Worm (Caenorhabditis elegans): ENCODE data around the gene srj-53.
A peak's percentile ranks its signal among the peaks of the same experiment; 100 is the strongest.
"Not testable (repeated sequence)": the region's sequence is repeated elsewhere in the genome, so short reads cannot be mapped to it uniquely, and the experiment has no call there.

Gene srj-53

ce11 chrV:706449-706848, 11.9 kb upstream of the srj-53 start:
- TF ChIP-seq aptf-3 (GFP tag; IDR thresholded peaks at IDR 0.05) (0 out of 2 replicates have a peak, but pooled peaks have one; percentile 31), rpc-1 (tag; optimal IDR thresholded peaks at IDR 0.05) (peak; percentile 50), tbp1 (GFP tag; optimal IDR thresholded peaks at IDR 0.05) (peak; percentile 82), D2030.7 (GFP tag; IDR thresholded peaks at IDR 0.05) (peak; percentile 26; the same call in 1 of the 2 replicates), lin-26 (GFP tag; IDR thresholded peaks at IDR 0.05) (peak; percentile 87), ztf-25 (GFP tag; IDR thresholded peaks at IDR 0.05) (peak; percentile 67; the same call in 1 of the 2 replicates), B0261.1 (tag; optimal IDR thresholded peaks at IDR 0.05) (peak; percentile 54)
- TF ChIP-seq rpc-1 (optimal IDR thresholded peaks at IDR 0.05) = not testable (repeated sequence)

ce11 chrV:702260-702659, 7.7 kb upstream of the srj-53 start, which contains the start of gene srbc-37:
srbc-37 (plus strand) TSS chrV:702560.
- TF ChIP-seq xnd-1 (tag; optimal IDR thresholded peaks at IDR 0.05) (no peak), nhr-179 (tag; optimal IDR thresholded peaks at IDR 0.05) (no peak), ceh-40 (GFP tag; IDR thresholded peaks at IDR 0.05) (no peak), hlh-12 (tag; optimal IDR thresholded peaks at IDR 0.05) (no peak), Y53G8AR.9 (GFP tag; conservative IDR thresholded peaks at IDR 0.05) (no peak), sptf-2 (GFP tag; optimal IDR thresholded peaks at IDR 0.05) (no peak)

ce11 chrV:699489-700129, 5.1 kb upstream of the srj-53 start, which contains the start of the genes ugt-29 and srx-5:
ugt-29 (minus strand) TSS chrV:699589.
srx-5 (plus strand) TSS chrV:700079.
- TF ChIP-seq F49E8.2 (tag; optimal IDR thresholded peaks at IDR 0.05; ENCODE audit: insufficient read depth) (no peak), bed-2 (GFP tag; IDR thresholded peaks at IDR 0.05) (no peak), repo-1 (tag; optimal IDR thresholded peaks at IDR 0.05) (no peak), snpc-4 (GFP tag; optimal IDR thresholded peaks at IDR 0.05) (no peak), snpc-4 (tag; optimal IDR thresholded peaks at IDR 0.05) (no peak), Y95B8A.8 (GFP tag; IDR thresholded peaks at IDR 0.05) (no peak), him-1 (tag; optimal IDR thresholded peaks at IDR 0.05) (no peak), nhr-80 (tag; optimal IDR thresholded peaks at IDR 0.05) (peak; percentile 39), C17E4.6 (GFP tag; IDR thresholded peaks at IDR 0.05) (no peak)

DNA sequence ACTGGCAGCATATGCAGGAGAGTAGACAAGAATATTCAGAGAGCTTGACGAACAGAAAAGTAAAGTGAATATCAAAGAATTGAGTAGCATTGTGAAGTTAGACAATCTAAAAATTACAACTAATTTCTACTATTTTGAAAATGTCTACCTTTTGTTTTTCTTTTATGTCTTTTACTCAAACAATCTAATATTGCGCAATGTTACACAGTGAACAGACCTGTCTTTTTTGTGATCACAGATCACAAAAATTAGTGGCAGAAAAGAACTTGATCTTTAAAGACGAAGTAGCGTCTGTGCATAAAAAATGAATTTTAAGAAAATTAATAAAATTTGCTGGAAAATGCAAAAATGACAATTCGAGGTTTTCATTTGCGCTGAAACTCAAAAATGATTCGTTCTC, 4.5 kb upstream of the srj-53 start:
- TF ChIP-seq dpff-1 (tag; optimal IDR thresholded peaks at IDR 0.05) (no peak), let-607 (tag; optimal IDR thresholded peaks at IDR 0.05) (no peak), ceh-100 (GFP tag; IDR thresholded peaks at IDR 0.05) (no peak), attf-3 (GFP tag; conservative IDR thresholded peaks at IDR 0.05) (no peak)

DNA sequence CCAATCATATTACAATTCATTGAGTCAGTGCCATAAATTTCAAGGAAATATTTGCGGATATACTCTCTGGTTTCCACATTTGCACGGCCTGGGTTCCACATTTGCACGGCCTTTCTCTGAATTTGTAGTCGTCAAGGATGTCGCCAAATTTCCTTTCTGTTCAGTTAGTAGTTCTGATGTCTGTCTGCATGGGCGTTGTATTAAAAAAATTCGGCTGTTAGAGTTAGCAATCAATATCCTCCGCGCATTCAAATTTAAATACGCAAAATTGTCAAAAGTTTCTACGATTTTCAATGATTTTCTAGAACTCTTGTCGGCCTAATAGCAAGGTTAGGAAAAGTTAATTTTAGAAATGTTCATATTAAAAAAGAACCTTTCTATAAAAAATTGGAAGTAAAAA, 1.4 kb upstream of the srj-53 start, which contains the start of gene srj-52:
TSS of gene srj-52 (minus strand) at position 101 of the 400 bp plus-strand sequence.
- TF ChIP-seq ceh-100 (GFP tag; IDR thresholded peaks at IDR 0.05) (no peak), ztf-22 (GFP tag; optimal IDR thresholded peaks at IDR 0.05) (no peak), zim-3 (tag; optimal IDR thresholded peaks at IDR 0.05) (no peak), dox-1 (GFP tag; IDR thresholded peaks at IDR 0.05) (no peak), F57C9.4 (tag; optimal IDR thresholded peaks at IDR 0.05) (no peak), hrde-1 (tag; optimal IDR thresholded peaks at IDR 0.05; ENCODE audit: borderline replicate concordance) (no peak), sptf-2 (GFP tag; optimal IDR thresholded peaks at IDR 0.05) (no peak), F55B11.4 (tag; optimal IDR thresholded peaks at IDR 0.05; ENCODE audit: borderline replicate concordance, insufficient read depth) (no peak), madf-8 (GFP tag; conservative IDR thresholded peaks at IDR 0.05) (no peak), lin-40 (tag; optimal IDR thresholded peaks at IDR 0.05) (no peak), attf-3 (GFP tag; conservative IDR thresholded peaks at IDR 0.05) (no peak), ccch-3 (GFP tag; optimal IDR thresholded peaks at IDR 0.05) (no peak), akir-1 (GFP tag; optimal IDR thresholded peaks at IDR 0.05) (no peak), gei-17 (GFP tag; optimal IDR thresholded peaks at IDR 0.05) (no peak), K11D2.4 (GFP tag; IDR thresholded peaks at IDR 0.05) (no peak)
